Worm (Caenorhabditis elegans): ENCODE data around the gene DH11.5.

DNA sequence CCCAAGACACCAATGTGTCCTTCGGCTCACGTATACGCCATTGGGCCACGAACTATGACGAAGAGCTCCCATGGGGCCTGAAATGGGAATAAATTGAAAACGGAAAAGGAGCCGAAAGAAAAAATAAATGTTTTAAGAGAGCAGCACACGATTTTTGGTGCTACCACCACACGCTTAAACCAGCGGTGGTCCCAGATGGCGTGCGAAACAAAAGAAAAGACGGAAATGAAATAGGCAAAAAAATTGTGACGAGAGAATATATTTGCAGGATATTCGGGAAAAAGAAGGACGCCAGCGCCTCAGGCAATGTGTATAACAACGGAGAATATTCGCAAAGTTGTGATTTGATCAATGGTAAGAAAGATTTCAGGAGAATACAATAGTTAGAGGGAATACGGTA is 10.5 kb downstream of the DH11.5 start:
- TF ChIP-seq F13C5.2 (tag; optimal IDR thresholded peaks at IDR 0.05) (no peak), flt-1 (GFP tag; IDR thresholded peaks at IDR 0.05) (no peak), tra-4 (tag; optimal IDR thresholded peaks at IDR 0.05) (no peak), ama-1 (optimal IDR thresholded peaks at IDR 0.05) (no peak), ets-7 (tag; optimal IDR thresholded peaks at IDR 0.05) (no peak), tbx-11 (GFP tag; IDR thresholded peaks at IDR 0.05) (no peak), B0310.2 (tag; optimal IDR thresholded peaks at IDR 0.05) (no peak), hmbx-1 (tag; optimal IDR thresholded peaks at IDR 0.05) (no peak), hnd-1 (tag; optimal IDR thresholded peaks at IDR 0.05) (no peak), pes-1 (GFP tag; IDR thresholded peaks at IDR 0.05) (no peak)

All from whole organism, early embryonic.